Fruit fly (Drosophila melanogaster) whole organism, prepupa: Measurements from ENCODE around the gene CG11131.

ENCODE experiments used
- Blimp-1 ChIP-seq: fragments of 200-800 bp; sonication (Bioruptor generic); optimal IDR thresholded peaks from 3 replicates; lab custom pipeline; 2017; ENCODE audit warnings: missing biosample characterization, missing genetic modification characterization, mild to moderate bottlenecking, moderate library complexity, missing genetic modification reagents
- CG1621 ChIP-seq: fragments of 200-800 bp; sonication (Bioruptor generic); optimal IDR thresholded peaks from 3 replicates; lab custom pipeline; 2018; ENCODE audit warnings: missing biosample characterization, mild to moderate bottlenecking, missing genetic modification characterization
- CG16779 ChIP-seq: fragments of 200-800 bp; sonication (Bioruptor generic); optimal IDR thresholded peaks from 3 replicates; lab custom pipeline; 2017; ENCODE audit warnings: missing biosample characterization, mild to moderate bottlenecking, missing genetic modification characterization
- CG3032 ChIP-seq: fragments of 200-800 bp; optimal IDR thresholded peaks from 2 replicates; lab custom pipeline; 2019; ENCODE audit warnings: missing biosample characterization, mild to moderate bottlenecking, missing genetic modification characterization, moderate library complexity
- CG31627 ChIP-seq: fragments of 200-800 bp; sonication (Bioruptor generic); optimal IDR thresholded peaks from 3 replicates; lab custom pipeline; 2016; ENCODE audit warnings: missing biosample characterization, missing genetic modification characterization
- CG6276 ChIP-seq: fragments of 200-800 bp; sonication (Bioruptor generic); optimal IDR thresholded peaks from 2 replicates; lab custom pipeline; 2017; ENCODE audit warnings: missing biosample characterization, mild to moderate bottlenecking, missing genetic modification characterization
- CG6792 ChIP-seq: fragments of 200-800 bp; sonication (Bioruptor generic); optimal IDR thresholded peaks from 3 replicates; lab custom pipeline; 2016; ENCODE audit warnings: missing biosample characterization, missing genetic modification characterization
- CG6854 ChIP-seq: fragments of 200-800 bp; sonication (Bioruptor generic); optimal IDR thresholded peaks from 2 replicates; lab custom pipeline; 2017; ENCODE audit warnings: missing biosample characterization, mild to moderate bottlenecking, missing genetic modification characterization
- CG7368 ChIP-seq: fragments of 200-800 bp; sonication (Bioruptor generic); optimal IDR thresholded peaks from 3 replicates; lab custom pipeline; 2016; ENCODE audit warnings: missing biosample characterization, missing genetic modification characterization
- CG8319 ChIP-seq: fragments of 200-800 bp; sonication (Bioruptor generic); optimal IDR thresholded peaks from 3 replicates; lab custom pipeline; 2016; ENCODE audit warnings: missing biosample characterization, missing genetic modification characterization
- CG9139 ChIP-seq: fragments of 200-800 bp; sonication (Bioruptor generic); optimal IDR thresholded peaks from 3 replicates; lab custom pipeline; 2017; ENCODE audit warnings: missing biosample characterization, mild to moderate bottlenecking, missing genetic modification characterization
- Eip78C ChIP-seq: fragments of 200-800 bp; sonication (Bioruptor generic); peaks from one replicate; lab custom pipeline; 2016; ENCODE audit warnings: missing biosample characterization, missing genetic modification characterization
- Hr4 ChIP-seq: fragments of 200-800 bp; sonication (Bioruptor generic); optimal IDR thresholded peaks from 3 replicates; lab custom pipeline; 2016; ENCODE audit warnings: missing biosample characterization, missing genetic modification characterization
- OdsH ChIP-seq: fragments of 200-800 bp; sonication (Bioruptor generic); optimal IDR thresholded peaks from 3 replicates; lab custom pipeline; 2016; ENCODE audit warnings: missing biosample characterization, missing genetic modification characterization
- Sox102F ChIP-seq: fragments of 200-800 bp; sonication (Bioruptor generic); optimal IDR thresholded peaks from 2 replicates; lab custom pipeline; 2016; ENCODE audit warnings: missing biosample characterization, mild to moderate bottlenecking, missing genetic modification characterization
- achi ChIP-seq: fragments of 200-800 bp; sonication (Bioruptor generic); optimal IDR thresholded peaks from 3 replicates; lab custom pipeline; 2016; ENCODE audit warnings: missing biosample characterization, missing genetic modification characterization
- cyc ChIP-seq: fragments of 200-800 bp; sonication (Bioruptor generic); optimal IDR thresholded peaks from 3 replicates; lab custom pipeline; 2016; ENCODE audit warnings: missing biosample characterization, missing genetic modification characterization
- esn ChIP-seq: fragments of 200-800 bp; sonication (Bioruptor generic); optimal IDR thresholded peaks from 2 replicates; lab custom pipeline; 2016; ENCODE audit warnings: missing biosample characterization, mild to moderate bottlenecking, missing genetic modification characterization, moderate library complexity
- fkh ChIP-seq: fragments of 200-800 bp; sonication (Bioruptor generic); optimal IDR thresholded peaks from 3 replicates; lab custom pipeline; 2017; ENCODE audit warnings: missing biosample characterization, mild to moderate bottlenecking, missing genetic modification characterization, moderate library complexity
- lz ChIP-seq: fragments of 200-800 bp; sonication (Bioruptor generic); optimal IDR thresholded peaks from 3 replicates; lab custom pipeline; 2016; ENCODE audit warnings: missing biosample characterization, missing genetic modification characterization
- salr ChIP-seq, 2 experiments: fragments of 200-800 bp; sonication (Bioruptor generic); optimal IDR thresholded peaks; 3 replicates each; lab custom pipeline; 2016 to 2018; ENCODE audit warnings: missing biosample characterization in 2 of 2, missing genetic modification characterization in 2 of 2, mild to moderate bottlenecking in 1 of 2
- spab ChIP-seq: fragments of 200-800 bp; sonication (Bioruptor generic); optimal IDR thresholded peaks from 2 replicates; lab custom pipeline; 2017; ENCODE audit warnings: missing biosample characterization, mild to moderate bottlenecking, missing genetic modification characterization, missing genetic modification reagents
- svp ChIP-seq: fragments of 200-800 bp; sonication (Bioruptor generic); peaks from one replicate; lab custom pipeline; 2016; ENCODE audit warnings: missing biosample characterization, missing genetic modification characterization
- vri ChIP-seq: fragments of 200-800 bp; sonication (Bioruptor generic); optimal IDR thresholded peaks from 3 replicates; lab custom pipeline; 2016; ENCODE audit warnings: missing biosample characterization, mild to moderate bottlenecking, missing genetic modification characterization

The CG11131 gene

dm6 chr3L:22909914-22910541, 11.5 kb downstream of the CG11131 start, which contains the start of gene CG12768 (continued):
- peak; percentile 15 for TF ChIP-seq CG1621 (tag; lab: Kevin White, UChicago)
- TF ChIP-seq vri (GFP tag; lab: Kevin White, UChicago) = no peak
- no peak for TF ChIP-seq CG31627 (GFP tag; lab: Kevin White, UChicago)
- TF ChIP-seq Eip78C = peak; percentile 41
- no peak for TF ChIP-seq CG6792 (GFP tag; lab: Kevin White, UChicago)
- peak; percentile 13 for TF ChIP-seq lz
- peak; percentile 67 for TF ChIP-seq spab
- peak in 1 of 2 experiments; percentile 48 for TF ChIP-seq salr (GFP tag; optimal IDR thresholded peaks at IDR 0.05; lab: Kevin White, UChicago)
- no peak for TF ChIP-seq Hr4 (GFP tag; lab: Kevin White, UChicago)

- TF ChIP-seq CG9139 (GFP tag; lab: Kevin White, UChicago) (no peak), svp (GFP tag; lab: Kevin White, UChicago) (peak; percentile 11)
These were observed 41.7 kb downstream of the CG11131 start for dm6 chr3L:22940249-22940648.

- TF ChIP-seq CG6276 (GFP tag; lab: Kevin White, UChicago) (no peak), CG8319 (GFP tag; lab: Kevin White, UChicago) (no peak), Eip78C (peak; percentile 7)
- TF ChIP-seq, all 60 proteins: peak for 1
These were observed 44.9 kb downstream of the CG11131 start for dm6 chr3L:22943484-22943883.

- TF ChIP-seq Eip78C = peak; percentile 33
- TF ChIP-seq CG3032 (tag; lab: Kevin White, UChicago) = no peak
These were observed 45.9 kb downstream of the CG11131 start for dm6 chr3L:22944493-22944892.

- TF ChIP-seq cyc (GFP tag; lab: Kevin White, UChicago) (no peak), CG9139 (GFP tag; lab: Kevin White, UChicago) (peak; percentile 9), svp (GFP tag; lab: Kevin White, UChicago) (peak; percentile 75), CG8319 (GFP tag; lab: Kevin White, UChicago) (no peak), CG6854 (GFP tag; lab: Kevin White, UChicago) (peak; percentile 88), CG1621 (tag; lab: Kevin White, UChicago) (peak; percentile 38), Blimp-1 (peak; percentile 65), achi (GFP tag; lab: Kevin White, UChicago) (no peak), Sox102F (GFP tag; lab: Kevin White, UChicago) (no peak), CG7368 (GFP tag; lab: Kevin White, UChicago) (no peak), esn (GFP tag; lab: Kevin White, UChicago) (no peak), Eip78C (peak; percentile 8)
These were observed 46.9 kb downstream of the CG11131 start, which contains the start of gene Mes2 for dm6 chr3L:22945264-22945941. Gene Mes2, plus strand, starts transcription at chr3L:22945657.

dm6 chr3L:22947993-22948954, 49.7 kb downstream of the CG11131 start:
- TF ChIP-seq fkh (peak; percentile 68), OdsH (no peak), vri (GFP tag; lab: Kevin White, UChicago) (peak; percentile 3), svp (GFP tag; lab: Kevin White, UChicago) (peak; percentile 82), CG16779 (no peak), Eip78C (peak; percentile 37)
